Fruit fly (Drosophila melanogaster) whole organism, pupa: ENCODE measurements around the gene CG6409.
A peak's percentile ranks its signal among the peaks of the same experiment; 100 is the strongest.

Experiments
- CG10348 ChIP-seq: fragments of 200-800 bp; sonication (Bioruptor generic); IDR thresholded peaks from 2 replicates; pipeline ENCODE4 v1.3.6; 2022; ENCODE audit warnings: missing biosample characterization, missing genetic modification characterization
- CG12605 ChIP-seq: fragments of 200-800 bp; sonication (Bioruptor generic); IDR thresholded peaks from 2 replicates; pipeline ENCODE4 v1.3.6; 2022; ENCODE audit warnings: missing biosample characterization, missing genetic modification characterization
- CG13204 ChIP-seq: fragments of 200-800 bp; sonication (Bioruptor generic); optimal IDR thresholded peaks from 2 replicates; lab custom pipeline; 2018; ENCODE audit warnings: missing biosample characterization, mild to moderate bottlenecking, missing genetic modification characterization, moderate library complexity
- CG14655 ChIP-seq: fragments of 200-800 bp; sonication (Bioruptor generic); optimal IDR thresholded peaks from 3 replicates; lab custom pipeline; 2017; ENCODE audit warnings: mild to moderate bottlenecking, missing biosample characterization, missing genetic modification reagents, missing genetic modification characterization
- CG15710 ChIP-seq: fragments of 200-800 bp; sonication (Bioruptor generic); optimal IDR thresholded peaks from 2 replicates; lab custom pipeline; 2018; ENCODE audit warnings: missing biosample characterization, mild to moderate bottlenecking, missing genetic modification characterization, moderate library complexity
- CG17806 ChIP-seq: fragments of 200-800 bp; sonication (Bioruptor generic); optimal IDR thresholded peaks from 2 replicates; lab custom pipeline; 2018; ENCODE audit warnings: missing biosample characterization, mild to moderate bottlenecking, missing genetic modification characterization, moderate library complexity
- CG32121 ChIP-seq: fragments of 200-800 bp; sonication (Bioruptor generic); IDR thresholded peaks from 2 replicates; pipeline ENCODE4 v1.3.6; 2022; ENCODE audit warnings: missing biosample characterization, missing genetic modification characterization
- CG34367 ChIP-seq: fragments of 200-800 bp; sonication (Bioruptor generic); optimal IDR thresholded peaks from 2 replicates; lab custom pipeline; 2018; ENCODE audit warnings: missing biosample characterization, mild to moderate bottlenecking, missing genetic modification characterization
- CG4496 ChIP-seq: fragments of 200-800 bp; sonication (Bioruptor generic); IDR thresholded peaks from 3 replicates; pipeline ENCODE4 v1.3.6; 2022; ENCODE audit warnings: missing biosample characterization, missing genetic modification characterization
- CG8159 ChIP-seq: fragments of 200-800 bp; sonication (Bioruptor generic); optimal IDR thresholded peaks from 3 replicates; lab custom pipeline; 2018; ENCODE audit warnings: missing biosample characterization, mild to moderate bottlenecking, missing genetic modification characterization, moderate library complexity
- CG8301 ChIP-seq: fragments of 200-800 bp; sonication (Bioruptor generic); optimal IDR thresholded peaks from 2 replicates; lab custom pipeline; 2018; ENCODE audit warnings: missing biosample characterization, mild to moderate bottlenecking, missing genetic modification characterization
- CG9948 ChIP-seq: fragments of 200-800 bp; sonication (Bioruptor generic); optimal IDR thresholded peaks from 2 replicates; lab custom pipeline; 2018; ENCODE audit warnings: missing biosample characterization, mild to moderate bottlenecking, missing genetic modification characterization, moderate library complexity
- D1 ChIP-seq: fragments of 200-800 bp; sonication (Bioruptor generic); optimal IDR thresholded peaks from 2 replicates; lab custom pipeline; 2018; ENCODE audit warnings: missing biosample characterization, mild to moderate bottlenecking, missing genetic modification characterization, moderate library complexity
- EcR ChIP-seq: fragments of 200-800 bp; sonication (Bioruptor generic); optimal IDR thresholded peaks from 3 replicates; lab custom pipeline; 2019; ENCODE audit warnings: missing biosample characterization, missing genetic modification characterization, mild to moderate bottlenecking, moderate library complexity, missing genetic modification reagents
- Ets98B ChIP-seq: fragments of 200-800 bp; sonication (Bioruptor generic); IDR thresholded peaks from 2 replicates; pipeline ENCODE4 v1.3.6; 2022; ENCODE audit warnings: missing biosample characterization, missing genetic modification characterization
- Pif1A ChIP-seq: fragments of 200-800 bp; sonication (Bioruptor generic); optimal IDR thresholded peaks from 3 replicates; lab custom pipeline; 2016; ENCODE audit warnings: missing biosample characterization, missing genetic modification characterization
- Pif1B ChIP-seq: fragments of 200-800 bp; sonication (Bioruptor generic); optimal IDR thresholded peaks from 3 replicates; lab custom pipeline; 2016; ENCODE audit warnings: missing biosample characterization, missing genetic modification characterization
- Snoo ChIP-seq: fragments of 200-800 bp; sonication (Bioruptor generic); optimal IDR thresholded peaks from 3 replicates; lab custom pipeline; 2017; ENCODE audit warnings: missing biosample characterization, mild to moderate bottlenecking, missing genetic modification characterization, inconsistent platforms
- fd96Ca ChIP-seq: fragments of 200-800 bp; sonication (Bioruptor generic); IDR thresholded peaks from 3 replicates; pipeline ENCODE4 v1.3.6; 2022; ENCODE audit warnings: missing biosample characterization, missing genetic modification characterization
- gl ChIP-seq: fragments of 200-800 bp; sonication (Bioruptor generic); optimal IDR thresholded peaks from 2 replicates; lab custom pipeline; 2018; ENCODE audit warnings: missing biosample characterization, mild to moderate bottlenecking, missing genetic modification characterization
- rn ChIP-seq: fragments of 200-800 bp; sonication (Bioruptor generic); IDR thresholded peaks from 2 replicates; pipeline ENCODE4 v1.3.6; 2022; ENCODE audit warnings: missing biosample characterization, missing genetic modification characterization

The CG6409 gene

DNA sequence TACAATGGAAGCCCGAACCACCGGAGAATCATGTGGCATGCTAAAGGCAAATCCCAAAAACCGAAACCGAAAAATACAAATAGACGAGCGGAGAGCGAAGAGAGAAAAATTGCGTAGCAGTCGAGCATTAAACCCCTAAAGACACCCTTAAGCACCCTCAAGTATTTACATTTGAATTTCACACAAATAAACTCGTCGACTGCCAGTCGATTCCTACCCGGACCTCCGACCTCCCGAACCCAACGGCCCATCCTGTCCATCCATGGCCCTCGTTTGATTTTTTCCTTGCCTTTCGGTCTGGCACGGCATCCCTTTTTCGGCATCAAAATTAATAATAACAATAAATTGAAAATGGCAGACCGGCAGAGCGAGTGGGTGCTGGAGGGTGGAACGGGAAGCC is 39.4 kb downstream of the CG6409 start:
- TF ChIP-seq CG32121 (GFP tag; lab: Robert Waterston, UW): no peak
- TF ChIP-seq fd96Ca (GFP tag; lab: Robert Waterston, UW): no peak
- no peak for TF ChIP-seq Ets98B
- no peak for TF ChIP-seq CG14655 (GFP tag; lab: Kevin White, UChicago)
- TF ChIP-seq CG8159 (tag; lab: Kevin White, UChicago): no peak
- TF ChIP-seq CG17806 (tag; lab: Kevin White, UChicago): no peak
- TF ChIP-seq CG4496 (GFP tag; lab: Robert Waterston, UW): no peak
- no peak for TF ChIP-seq CG12605
- TF ChIP-seq CG8301 (tag; lab: Kevin White, UChicago): no peak
- no peak for TF ChIP-seq gl (tag; lab: Kevin White, UChicago)
- no peak for TF ChIP-seq Pif1B (GFP tag; lab: Kevin White, UChicago)
- no peak for TF ChIP-seq rn
- no peak for TF ChIP-seq Pif1A
- no peak for TF ChIP-seq D1 (tag; lab: Kevin White, UChicago)
- no peak for TF ChIP-seq CG15710 (tag; lab: Kevin White, UChicago)
- no peak for TF ChIP-seq EcR (GFP tag; lab: Kevin White, UChicago)

DNA sequence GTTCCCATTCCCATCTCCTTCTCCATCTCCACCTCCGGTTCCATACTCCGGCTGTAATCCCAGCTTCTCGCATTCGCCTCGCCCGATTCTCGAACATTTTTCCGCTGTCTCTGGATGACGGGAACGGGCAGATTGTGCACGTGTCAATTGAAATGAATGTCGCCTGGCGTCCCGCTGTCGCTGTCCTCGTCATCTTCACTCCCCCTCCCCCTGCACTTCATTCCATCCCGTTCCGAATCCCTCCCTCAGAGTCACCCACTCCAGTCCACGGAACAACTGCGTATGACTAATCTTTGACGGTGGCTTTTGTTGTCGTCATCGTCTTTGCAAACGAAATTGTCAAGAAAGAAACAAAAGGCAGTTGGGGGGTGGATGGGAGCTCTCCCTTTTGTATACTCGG is 40.3 kb downstream of the CG6409 start:
- TF ChIP-seq Snoo (tag; lab: Kevin White, UChicago) (no peak), CG17806 (tag; lab: Kevin White, UChicago) (no peak), CG14655 (GFP tag; lab: Kevin White, UChicago) (no peak), CG13204 (GFP tag; lab: Kevin White, UChicago) (peak; percentile 29), CG8159 (tag; lab: Kevin White, UChicago) (no peak), Ets98B (no peak), CG10348 (GFP tag; lab: Robert Waterston, UW) (no peak), CG4496 (GFP tag; lab: Robert Waterston, UW) (no peak), Pif1B (GFP tag; lab: Kevin White, UChicago) (no peak)
- TF ChIP-seq, all 21 proteins: peak for 1

DNA sequence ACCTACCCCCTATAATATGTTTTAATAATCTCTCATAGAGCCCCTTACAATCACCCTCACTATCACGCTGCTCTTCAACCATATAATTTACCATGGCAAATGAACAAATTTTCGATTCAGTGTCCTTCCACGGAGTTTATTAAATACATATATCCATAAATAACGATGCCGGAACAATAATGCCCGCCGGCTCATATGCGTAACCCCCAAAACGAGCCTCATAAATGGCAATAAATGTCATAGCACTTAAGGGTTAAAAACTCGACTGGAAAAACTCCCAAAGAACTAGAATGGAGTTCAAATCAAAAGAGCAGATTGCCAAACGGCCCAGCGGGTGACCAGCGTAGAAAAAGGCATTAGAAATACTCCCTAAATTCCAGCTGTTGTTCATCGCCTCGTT is 41.3 kb downstream of the CG6409 start:
- TF ChIP-seq D1 (tag; lab: Kevin White, UChicago) (no peak), CG14655 (GFP tag; lab: Kevin White, UChicago) (no peak), CG4496 (GFP tag; lab: Robert Waterston, UW) (no peak), CG8159 (tag; lab: Kevin White, UChicago) (no peak), Ets98B (no peak), CG15710 (tag; lab: Kevin White, UChicago) (no peak), CG17806 (tag; lab: Kevin White, UChicago) (no peak)
- TF ChIP-seq, all 21 proteins: peak for 0

DNA sequence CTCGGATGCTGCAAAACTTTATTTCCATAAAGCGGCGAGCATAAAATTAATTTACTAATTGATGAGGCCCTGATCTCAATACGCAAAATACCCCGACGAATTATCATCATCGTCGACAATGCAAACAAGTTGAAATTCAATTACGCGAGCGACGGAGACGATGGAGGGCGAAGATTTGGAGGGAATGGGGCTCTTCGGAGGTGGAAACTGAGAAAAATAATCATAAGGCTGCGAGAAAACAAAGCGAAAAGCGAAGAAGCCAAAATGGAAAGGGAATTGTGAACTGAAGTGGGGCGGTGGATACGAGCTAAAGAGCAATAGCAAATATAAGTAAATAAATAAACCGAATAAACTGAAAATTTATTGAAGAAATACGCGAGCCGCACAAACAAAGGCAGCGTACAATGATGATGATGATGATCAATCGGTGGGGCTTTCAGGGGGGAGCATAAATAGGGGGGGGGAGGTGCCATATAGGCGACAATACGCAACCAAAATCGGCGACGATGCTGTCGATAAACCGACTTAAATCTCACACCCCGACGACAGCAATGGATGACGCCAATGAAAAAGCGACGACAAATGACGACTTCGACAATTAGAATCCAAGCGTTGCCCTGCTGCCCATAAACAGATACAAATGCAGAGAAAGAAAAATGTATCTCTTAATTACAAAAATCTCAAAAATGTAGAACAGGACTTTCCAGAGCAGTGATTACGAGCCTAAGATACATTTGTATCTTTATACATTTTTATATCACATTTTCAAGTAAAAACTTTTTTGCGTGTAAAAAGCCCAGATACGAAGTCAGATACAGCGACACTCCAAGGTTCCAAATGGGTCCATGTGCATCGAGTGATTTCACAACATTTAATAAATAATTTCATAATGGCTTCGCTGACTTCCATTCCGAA is 44.1 kb downstream of the CG6409 start:
- TF ChIP-seq CG8159 (tag; lab: Kevin White, UChicago): peak; percentile 68
- TF ChIP-seq CG32121 (GFP tag; lab: Robert Waterston, UW): peak; percentile 74
- TF ChIP-seq fd96Ca (GFP tag; lab: Robert Waterston, UW): peak; percentile 69; the same call in 2 of the 3 replicates
- peak; percentile 78 for TF ChIP-seq Ets98B
- TF ChIP-seq CG13204 (GFP tag; lab: Kevin White, UChicago): no peak
- TF ChIP-seq EcR (GFP tag; lab: Kevin White, UChicago): no peak
- peak; percentile 60 for TF ChIP-seq CG9948 (tag; lab: Kevin White, UChicago)
- TF ChIP-seq CG10348 (GFP tag; lab: Robert Waterston, UW): no peak
- peak; percentile 78 for TF ChIP-seq CG17806 (tag; lab: Kevin White, UChicago)
- peak; percentile 80 for TF ChIP-seq CG4496 (GFP tag; lab: Robert Waterston, UW)
- TF ChIP-seq Snoo (tag; lab: Kevin White, UChicago): peak; percentile 60
- TF ChIP-seq D1 (tag; lab: Kevin White, UChicago): no peak
- TF ChIP-seq CG14655 (GFP tag; lab: Kevin White, UChicago): peak; percentile 68
- TF ChIP-seq CG34367 (tag; lab: Kevin White, UChicago): peak; percentile 58
- TF ChIP-seq Pif1B (GFP tag; lab: Kevin White, UChicago): peak; percentile 58
- peak; percentile 72 for TF ChIP-seq CG15710 (tag; lab: Kevin White, UChicago)
- TF ChIP-seq CG8301 (tag; lab: Kevin White, UChicago): peak; percentile 64
- peak; percentile 34 for TF ChIP-seq gl (tag; lab: Kevin White, UChicago)
- TF ChIP-seq Pif1A: peak; percentile 65
- peak; percentile 73 for TF ChIP-seq CG12605
- 0 out of 2 replicates have a peak, but pooled peaks have one; percentile 35 for TF ChIP-seq rn

DNA sequence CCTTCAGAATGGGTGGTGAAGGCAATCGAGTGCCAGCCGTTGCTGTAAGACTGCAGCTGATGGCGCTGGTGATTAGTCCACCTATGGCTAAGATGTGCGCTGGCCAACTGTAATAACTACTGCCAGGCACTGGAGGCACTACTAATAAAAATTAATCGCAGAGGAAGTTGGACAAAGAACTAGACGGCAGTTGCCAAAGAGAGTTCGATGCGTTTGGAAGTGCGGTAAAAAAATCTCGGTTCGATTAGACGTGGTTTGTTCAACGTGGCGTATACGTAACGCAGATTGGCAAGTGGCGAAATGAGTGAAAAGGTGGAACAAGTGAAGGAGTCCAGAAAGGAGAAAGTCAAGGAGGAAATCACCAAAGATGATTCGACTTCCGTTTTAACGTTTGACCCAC is 47.0 kb downstream of the CG6409 start, which contains the start of gene tna:
TSS of gene tna (plus strand) at position 301 of the 400 bp plus-strand sequence.
- TF ChIP-seq CG15710 (tag; lab: Kevin White, UChicago): no peak
- TF ChIP-seq D1 (tag; lab: Kevin White, UChicago): no peak
- TF ChIP-seq CG14655 (GFP tag; lab: Kevin White, UChicago): no peak
- no peak for TF ChIP-seq fd96Ca (GFP tag; lab: Robert Waterston, UW)
- no peak for TF ChIP-seq Snoo (tag; lab: Kevin White, UChicago)
